Fruit fly (Drosophila melanogaster) whole organism, prepupa: Measurements from ENCODE around the gene CG16888.
A peak's percentile ranks its signal among the peaks of the same experiment; 100 is the strongest.

Source experiments
- CG10631 ChIP-seq: fragments of 200-800 bp; sonication (Bioruptor generic); optimal IDR thresholded peaks from 2 replicates; lab custom pipeline; 2016; ENCODE audit warnings: missing biosample characterization, missing genetic modification characterization
- CG10669 ChIP-seq: fragments of 200-800 bp; sonication (Bioruptor generic); optimal IDR thresholded peaks from 3 replicates; lab custom pipeline; 2018; ENCODE audit warnings: missing biosample characterization, mild to moderate bottlenecking, missing genetic modification characterization, moderate library complexity
- CG11762 ChIP-seq: fragments of 200-800 bp; sonication (Bioruptor generic); optimal IDR thresholded peaks from 3 replicates; lab custom pipeline; 2016; ENCODE audit warnings: missing biosample characterization, missing genetic modification characterization; ENCODE audit not compliant: insufficient read depth
- CG11902 ChIP-seq: fragments of 200-800 bp; sonication (Bioruptor generic); optimal IDR thresholded peaks from 3 replicates; lab custom pipeline; 2016; ENCODE audit warnings: missing biosample characterization, missing genetic modification characterization
- CG15336 ChIP-seq: fragments of 200-800 bp; sonication (Bioruptor generic); IDR thresholded peaks from 2 replicates; pipeline ENCODE4 v1.3.6; 2022; ENCODE audit warnings: missing biosample characterization, missing genetic modification characterization
- CG1621 ChIP-seq: fragments of 200-800 bp; sonication (Bioruptor generic); optimal IDR thresholded peaks from 3 replicates; lab custom pipeline; 2018; ENCODE audit warnings: missing biosample characterization, mild to moderate bottlenecking, missing genetic modification characterization
- CG16779 ChIP-seq: fragments of 200-800 bp; sonication (Bioruptor generic); optimal IDR thresholded peaks from 3 replicates; lab custom pipeline; 2017; ENCODE audit warnings: missing biosample characterization, mild to moderate bottlenecking, missing genetic modification characterization
- CG3032 ChIP-seq: fragments of 200-800 bp; optimal IDR thresholded peaks from 2 replicates; lab custom pipeline; 2019; ENCODE audit warnings: missing biosample characterization, mild to moderate bottlenecking, missing genetic modification characterization, moderate library complexity
- CG31627 ChIP-seq: fragments of 200-800 bp; sonication (Bioruptor generic); optimal IDR thresholded peaks from 3 replicates; lab custom pipeline; 2016; ENCODE audit warnings: missing biosample characterization, missing genetic modification characterization
- CG32006 ChIP-seq: fragments of 200-800 bp; sonication (Bioruptor generic); optimal IDR thresholded peaks from 3 replicates; lab custom pipeline; 2017; ENCODE audit warnings: missing biosample characterization, mild to moderate bottlenecking, missing genetic modification characterization
- CG6163 ChIP-seq: fragments of 200-800 bp; sonication (Bioruptor generic); IDR thresholded peaks from 3 replicates; pipeline ENCODE4 v1.3.6; 2022; ENCODE audit warnings: missing biosample characterization, missing genetic modification characterization
- CG6276 ChIP-seq: fragments of 200-800 bp; sonication (Bioruptor generic); optimal IDR thresholded peaks from 2 replicates; lab custom pipeline; 2017; ENCODE audit warnings: missing biosample characterization, mild to moderate bottlenecking, missing genetic modification characterization
- CG6792 ChIP-seq: fragments of 200-800 bp; sonication (Bioruptor generic); optimal IDR thresholded peaks from 3 replicates; lab custom pipeline; 2016; ENCODE audit warnings: missing biosample characterization, missing genetic modification characterization
- CG6808 ChIP-seq: fragments of 200-800 bp; sonication (Bioruptor generic); optimal IDR thresholded peaks from 3 replicates; lab custom pipeline; 2017; ENCODE audit warnings: missing biosample characterization, missing genetic modification characterization, mild to moderate bottlenecking, moderate library complexity, missing genetic modification reagents
- CG6854 ChIP-seq: fragments of 200-800 bp; sonication (Bioruptor generic); optimal IDR thresholded peaks from 2 replicates; lab custom pipeline; 2017; ENCODE audit warnings: missing biosample characterization, mild to moderate bottlenecking, missing genetic modification characterization
- CG7368 ChIP-seq: fragments of 200-800 bp; sonication (Bioruptor generic); optimal IDR thresholded peaks from 3 replicates; lab custom pipeline; 2016; ENCODE audit warnings: missing biosample characterization, missing genetic modification characterization
- CG8119 ChIP-seq: fragments of 200-800 bp; sonication (Bioruptor generic); IDR thresholded peaks from 3 replicates; pipeline ENCODE4 v1.3.6; 2022; ENCODE audit warnings: missing biosample characterization, missing genetic modification characterization
- Eip78C ChIP-seq: fragments of 200-800 bp; sonication (Bioruptor generic); peaks from one replicate; lab custom pipeline; 2016; ENCODE audit warnings: missing biosample characterization, missing genetic modification characterization
- Ets96B ChIP-seq: fragments of 200-800 bp; optimal IDR thresholded peaks from 2 replicates; lab custom pipeline; 2019; ENCODE audit warnings: missing biosample characterization, mild to moderate bottlenecking, missing genetic modification characterization, moderate library complexity
- Gug ChIP-seq: fragments of 200-800 bp; sonication (Bioruptor generic); IDR thresholded peaks from 2 replicates; pipeline ENCODE4 v1.3.6; 2022; ENCODE audit warnings: missing biosample characterization, missing genetic modification characterization
- Hr38 ChIP-seq: sonication (Bioruptor generic); optimal IDR thresholded peaks from 2 replicates; lab custom pipeline; 2016; ENCODE audit warnings: missing biosample characterization, missing genetic modification characterization
- Hr39 ChIP-seq: fragments of 200-800 bp; sonication (Bioruptor generic); optimal IDR thresholded peaks from 2 replicates; lab custom pipeline; 2016; ENCODE audit warnings: missing biosample characterization, missing genetic modification characterization
- Hr4 ChIP-seq: fragments of 200-800 bp; sonication (Bioruptor generic); optimal IDR thresholded peaks from 3 replicates; lab custom pipeline; 2016; ENCODE audit warnings: missing biosample characterization, missing genetic modification characterization
- Lpt ChIP-seq: fragments of 200-800 bp; sonication (Bioruptor generic); optimal IDR thresholded peaks from 3 replicates; lab custom pipeline; 2016; ENCODE audit warnings: missing biosample characterization, missing genetic modification characterization
- OdsH ChIP-seq: fragments of 200-800 bp; sonication (Bioruptor generic); optimal IDR thresholded peaks from 3 replicates; lab custom pipeline; 2016; ENCODE audit warnings: missing biosample characterization, missing genetic modification characterization
- Smox ChIP-seq: fragments of 200-800 bp; sonication (Bioruptor generic); optimal IDR thresholded peaks from 3 replicates; lab custom pipeline; 2016; ENCODE audit warnings: missing biosample characterization, missing genetic modification characterization
- Sox14 ChIP-seq: fragments of 200-800 bp; sonication (Bioruptor generic); optimal IDR thresholded peaks from 3 replicates; lab custom pipeline; 2016; ENCODE audit warnings: missing biosample characterization, missing genetic modification characterization
- Sox15 ChIP-seq: fragments of 200-800 bp; sonication (Bioruptor generic); optimal IDR thresholded peaks from 3 replicates; lab custom pipeline; 2016; ENCODE audit warnings: missing biosample characterization, missing genetic modification characterization
- achi ChIP-seq: fragments of 200-800 bp; sonication (Bioruptor generic); optimal IDR thresholded peaks from 3 replicates; lab custom pipeline; 2016; ENCODE audit warnings: missing biosample characterization, missing genetic modification characterization
- acj6 ChIP-seq: fragments of 200-800 bp; sonication (Bioruptor generic); optimal IDR thresholded peaks from 3 replicates; lab custom pipeline; 2016; ENCODE audit warnings: missing biosample characterization, missing genetic modification characterization
- cyc ChIP-seq: fragments of 200-800 bp; sonication (Bioruptor generic); optimal IDR thresholded peaks from 3 replicates; lab custom pipeline; 2016; ENCODE audit warnings: missing biosample characterization, missing genetic modification characterization
- dac ChIP-seq: fragments of 200-800 bp; sonication (Bioruptor generic); optimal IDR thresholded peaks from 2 replicates; lab custom pipeline; 2017; ENCODE audit warnings: missing biosample characterization, mild to moderate bottlenecking, missing genetic modification characterization
- esn ChIP-seq: fragments of 200-800 bp; sonication (Bioruptor generic); optimal IDR thresholded peaks from 2 replicates; lab custom pipeline; 2016; ENCODE audit warnings: missing biosample characterization, mild to moderate bottlenecking, missing genetic modification characterization, moderate library complexity
- fd59A ChIP-seq: fragments of 200-800 bp; sonication (Bioruptor generic); optimal IDR thresholded peaks from 2 replicates; lab custom pipeline; 2017; ENCODE audit warnings: missing biosample characterization, mild to moderate bottlenecking, missing genetic modification characterization, missing genetic modification reagents
- fd85E ChIP-seq: fragments of 200-800 bp; sonication (Bioruptor generic); optimal IDR thresholded peaks from 3 replicates; lab custom pipeline; 2016; ENCODE audit warnings: missing biosample characterization, missing genetic modification characterization
- fkh ChIP-seq: fragments of 200-800 bp; sonication (Bioruptor generic); optimal IDR thresholded peaks from 3 replicates; lab custom pipeline; 2017; ENCODE audit warnings: missing biosample characterization, mild to moderate bottlenecking, missing genetic modification characterization, moderate library complexity
- lz ChIP-seq: fragments of 200-800 bp; sonication (Bioruptor generic); optimal IDR thresholded peaks from 3 replicates; lab custom pipeline; 2016; ENCODE audit warnings: missing biosample characterization, missing genetic modification characterization
- salr ChIP-seq, 2 experiments: fragments of 200-800 bp; sonication (Bioruptor generic); optimal IDR thresholded peaks; 3 replicates each; lab custom pipeline; 2016 to 2018; ENCODE audit warnings: missing biosample characterization in 2 of 2, missing genetic modification characterization in 2 of 2, mild to moderate bottlenecking in 1 of 2
- svp ChIP-seq: fragments of 200-800 bp; sonication (Bioruptor generic); peaks from one replicate; lab custom pipeline; 2016; ENCODE audit warnings: missing biosample characterization, missing genetic modification characterization
- vri ChIP-seq: fragments of 200-800 bp; sonication (Bioruptor generic); optimal IDR thresholded peaks from 3 replicates; lab custom pipeline; 2016; ENCODE audit warnings: missing biosample characterization, mild to moderate bottlenecking, missing genetic modification characterization

Gene CG16888

dm6 chr2L:13801166-13801565 is 11.9 kb downstream of the CG16888 start:
- no peak for TF ChIP-seq Ets96B
- peak; percentile 42 for TF ChIP-seq fkh (GFP tag; lab: Kevin White, UChicago)
- TF ChIP-seq CG11762 (GFP tag; lab: Kevin White, UChicago): no peak

dm6 chr2L:13793405-13793804 is 19.7 kb downstream of the CG16888 start, which contains the start of gene Sec71:
Sec71 (plus strand) TSS chr2L:13793521.
- peak; percentile 19 for TF ChIP-seq CG6854 (GFP tag; lab: Kevin White, UChicago)
- TF ChIP-seq salr (GFP tag; optimal IDR thresholded peaks at IDR 0.05; lab: Kevin White, UChicago): no peak
- TF ChIP-seq esn: peak; percentile 11

dm6 chr2L:13790715-13791114 is 22.3 kb downstream of the CG16888 start, which contains the start of gene CG16863:
CG16863 (plus strand) TSS chr2L:13790959.
- no peak for TF ChIP-seq Lpt (GFP tag; lab: Kevin White, UChicago)
- no peak for TF ChIP-seq fd85E (GFP tag; lab: Kevin White, UChicago)
- TF ChIP-seq cyc (GFP tag; lab: Kevin White, UChicago): no peak
- TF ChIP-seq fd59A (GFP tag; lab: Kevin White, UChicago): no peak
- no peak for TF ChIP-seq Ets96B
- no peak for TF ChIP-seq CG16779 (tag; lab: Kevin White, UChicago)
- TF ChIP-seq CG11902 (GFP tag; lab: Kevin White, UChicago): no peak
- TF ChIP-seq, all 60 proteins: peak for 0

dm6 chr2L:13784155-13784681 is 28.8 kb downstream of the CG16888 start, which contains the start of gene CG16890:
CG16890 (minus strand) TSS chr2L:13784338.
- TF ChIP-seq Sox14 (GFP tag; lab: Kevin White, UChicago) (peak; percentile 2), vri (peak; percentile 53), Eip78C (GFP tag; lab: Kevin White, UChicago) (peak; percentile 44), CG15336 (GFP tag; lab: Robert Waterston, UW) (no peak), salr (GFP tag; optimal IDR thresholded peaks at IDR 0.05; lab: Kevin White, UChicago) (no peak)

dm6 chr2L:13783264-13784154 is 29.5 kb downstream of the CG16888 start, which contains the start of gene Eato:
Eato (plus strand) TSS chr2L:13784084.
- TF ChIP-seq CG8119 (GFP tag; lab: Robert Waterston, UW): 0 out of 3 replicates have a peak, but pooled peaks have one; percentile 41
- TF ChIP-seq lz (GFP tag; lab: Kevin White, UChicago): no peak
- no peak for TF ChIP-seq CG32006 (GFP tag; lab: Kevin White, UChicago)
- TF ChIP-seq CG6163 (GFP tag; lab: Robert Waterston, UW): no peak; the same call in 2 of the 3 replicates
- TF ChIP-seq CG6808 (GFP tag; lab: Kevin White, UChicago): no peak
- TF ChIP-seq Hr4 (GFP tag; lab: Kevin White, UChicago): no peak
- no peak for TF ChIP-seq svp
- TF ChIP-seq cyc (GFP tag; lab: Kevin White, UChicago): peak; percentile 34
- no peak for TF ChIP-seq Hr39 (GFP tag; lab: Kevin White, UChicago)
- TF ChIP-seq esn: peak; percentile 43
- peak; percentile 33 for TF ChIP-seq CG31627 (GFP tag; lab: Kevin White, UChicago)
- no peak for TF ChIP-seq dac (GFP tag; lab: Kevin White, UChicago)
- TF ChIP-seq CG6854 (GFP tag; lab: Kevin White, UChicago): no peak
- no peak for TF ChIP-seq CG15336 (GFP tag; lab: Robert Waterston, UW)
- no peak for TF ChIP-seq CG6276 (GFP tag; lab: Kevin White, UChicago)
- no peak for TF ChIP-seq CG7368 (GFP tag; lab: Kevin White, UChicago)
- TF ChIP-seq Eip78C (GFP tag; lab: Kevin White, UChicago): peak; percentile 81
- TF ChIP-seq Hr38 (GFP tag; lab: Kevin White, UChicago): no peak
- TF ChIP-seq Smox: no peak
- no peak for TF ChIP-seq achi (GFP tag; lab: Kevin White, UChicago)
- TF ChIP-seq CG1621 (tag; lab: Kevin White, UChicago): no peak
- TF ChIP-seq acj6 (GFP tag; lab: Kevin White, UChicago): no peak
- no peak for TF ChIP-seq CG10669 (GFP tag; lab: Kevin White, UChicago)
- TF ChIP-seq salr (GFP tag; optimal IDR thresholded peaks at IDR 0.05; lab: Kevin White, UChicago): no peak
- peak; percentile 33; the same call in 1 of the 2 replicates for TF ChIP-seq Gug (GFP tag; lab: Robert Waterston, UW)
- no peak for TF ChIP-seq Sox15 (GFP tag; lab: Kevin White, UChicago)
- TF ChIP-seq CG6792 (GFP tag; lab: Kevin White, UChicago): no peak
- peak; percentile 35 for TF ChIP-seq CG3032 (tag; lab: Kevin White, UChicago)
- no peak for TF ChIP-seq vri
- TF ChIP-seq Ets96B: peak; percentile 5
- TF ChIP-seq CG10631 (GFP tag; lab: Kevin White, UChicago): peak; percentile 39
- TF ChIP-seq CG11902 (GFP tag; lab: Kevin White, UChicago): peak; percentile 50
- TF ChIP-seq OdsH (GFP tag; lab: Kevin White, UChicago): no peak
